Fruit fly (Drosophila melanogaster) Kc167 (cell line): ENCODE results near the gene Polr1F.

Source experiments
- Myc ChIP-seq: fragments of >200 bp; optimal IDR thresholded peaks from 2 replicates; lab custom pipeline; 2017; ENCODE audit warnings: missing external identifiers
- Sin3A ChIP-seq: fragments of >200 bp; optimal IDR thresholded peaks from 2 replicates; lab custom pipeline; 2018; ENCODE audit warnings: missing external identifiers
- h ChIP-seq: fragments of >200 bp; optimal IDR thresholded peaks from 3 replicates; lab custom pipeline; 2018; ENCODE audit warnings: missing external identifiers
- insv ChIP-seq: fragments of >200 bp; optimal IDR thresholded peaks from 3 replicates; lab custom pipeline; 2018; ENCODE audit warnings: missing external identifiers
- psq ChIP-seq: fragments of >200 bp; optimal IDR thresholded peaks from 2 replicates; lab custom pipeline; 2017; ENCODE audit warnings: missing external identifiers
- ttk ChIP-seq: sonication (Bioruptor generic); optimal IDR thresholded peaks from 2 replicates; lab custom pipeline; 2017; ENCODE audit warnings: missing external identifiers

Gene Polr1F

dm6 chr2L:6921360-6922090 is 13.9 kb upstream of the Polr1F start:
- no peak for TF ChIP-seq ttk
- no peak for TF ChIP-seq psq (lab: Kevin White, UChicago)
- TF ChIP-seq insv (lab: Kevin White, UChicago): no peak
- no peak for TF ChIP-seq Myc (lab: Kevin White, UChicago)
- no peak for TF ChIP-seq h (lab: Kevin White, UChicago)
- TF ChIP-seq Sin3A: no peak

dm6 chr2L:6920661-6921359 is 13.2 kb upstream of the Polr1F start, which contains the start of gene Hrb27C:
Gene Hrb27C, plus strand, starts transcription at chr2L:6920704.
- TF ChIP-seq Sin3A: no peak
- no peak for TF ChIP-seq h (lab: Kevin White, UChicago)
- no peak for TF ChIP-seq ttk
- TF ChIP-seq psq (lab: Kevin White, UChicago): no peak
- no peak for TF ChIP-seq Myc (lab: Kevin White, UChicago)
- no peak for TF ChIP-seq insv (lab: Kevin White, UChicago)

dm6 chr2L:6919850-6920660 is 12.4 kb upstream of the Polr1F start, which contains the start of gene x16:
Gene x16, minus strand, starts transcription at chr2L:6920210.
- TF ChIP-seq ttk (no peak), psq (lab: Kevin White, UChicago) (no peak), h (lab: Kevin White, UChicago) (no peak), insv (lab: Kevin White, UChicago) (no peak), Myc (lab: Kevin White, UChicago) (no peak), Sin3A (no peak)

- no peak for TF ChIP-seq psq (lab: Kevin White, UChicago)
- no peak for TF ChIP-seq ttk
- no peak for TF ChIP-seq Myc (lab: Kevin White, UChicago)
- TF ChIP-seq insv (lab: Kevin White, UChicago): no peak
- no peak for TF ChIP-seq Sin3A
- TF ChIP-seq h (lab: Kevin White, UChicago): no peak
Observed at dm6 chr2L:6919203-6919849, 11.7 kb upstream of the Polr1F start.

dm6 chr2L:6918517-6919202 is 11.0 kb upstream of the Polr1F start, which contains the start of gene nop5:
Gene nop5, minus strand, starts transcription at chr2L:6918743.
- TF ChIP-seq Myc (lab: Kevin White, UChicago): no peak
- no peak for TF ChIP-seq insv (lab: Kevin White, UChicago)
- TF ChIP-seq Sin3A: no peak
- TF ChIP-seq ttk: no peak
- TF ChIP-seq psq (lab: Kevin White, UChicago): no peak
- TF ChIP-seq h (lab: Kevin White, UChicago): no peak

- TF ChIP-seq ttk (no peak), insv (lab: Kevin White, UChicago) (no peak)
Observed at dm6 chr2L:6916345-6916744, 8.7 kb upstream of the Polr1F start, which contains the start of gene CG32829. Gene CG32829, minus strand, starts transcription at chr2L:6916445.

dm6 chr2L:6913964-6914363 is 6.3 kb upstream of the Polr1F start, which contains the start of gene Wee1:
Gene Wee1, minus strand, starts transcription at chr2L:6914138.
- TF ChIP-seq Myc (lab: Kevin White, UChicago): no peak
- TF ChIP-seq h (lab: Kevin White, UChicago): no peak
- TF ChIP-seq psq (lab: Kevin White, UChicago): no peak
- no peak for TF ChIP-seq insv (lab: Kevin White, UChicago)
- no peak for TF ChIP-seq ttk
- TF ChIP-seq Sin3A: no peak

dm6 chr2L:6874526-6875198 is 33.0 kb downstream of the Polr1F start, which contains the start of gene Nlg2:
Gene Nlg2, plus strand, starts transcription at chr2L:6874900.
- TF ChIP-seq insv (lab: Kevin White, UChicago): no peak
- no peak for TF ChIP-seq Myc (lab: Kevin White, UChicago)
- no peak for TF ChIP-seq ttk
- no peak for TF ChIP-seq Sin3A
- TF ChIP-seq psq (lab: Kevin White, UChicago): no peak
- TF ChIP-seq h (lab: Kevin White, UChicago): no peak

dm6 chr2L:6874006-6874405 is 33.6 kb downstream of the Polr1F start:
- TF ChIP-seq ttk: no peak
- no peak for TF ChIP-seq insv (lab: Kevin White, UChicago)
- no peak for TF ChIP-seq Myc (lab: Kevin White, UChicago)
- TF ChIP-seq psq (lab: Kevin White, UChicago): no peak
- TF ChIP-seq Sin3A: no peak
- no peak for TF ChIP-seq h (lab: Kevin White, UChicago)

dm6 chr2L:6870777-6871176 is 36.9 kb downstream of the Polr1F start:
- TF ChIP-seq Myc (lab: Kevin White, UChicago) (no peak), ttk (no peak), h (lab: Kevin White, UChicago) (no peak), psq (lab: Kevin White, UChicago) (no peak), Sin3A (no peak), insv (lab: Kevin White, UChicago) (no peak)
